Fruit fly (Drosophila melanogaster) whole organism, embryonic: ENCODE results near the gene Dic61B.

ENCODE experiments used
- ATbp ChIP-seq: fragments of 200-800 bp; sonication (Bioruptor generic); optimal IDR thresholded peaks from 2 replicates; lab custom pipeline; 2017; ENCODE audit warnings: missing biosample characterization, mild to moderate bottlenecking, missing genetic modification characterization, missing genetic modification reagents
- Atf6 ChIP-seq: fragments of 200-800 bp; sonication (Bioruptor generic); IDR thresholded peaks from 2 replicates; pipeline ENCODE4 v1.3.6; 2022; ENCODE audit warnings: missing biosample characterization, missing genetic modification characterization
- B-H2 ChIP-seq: fragments of 200-800 bp; sonication (Bioruptor generic); optimal IDR thresholded peaks from 2 replicates; lab custom pipeline; 2018; ENCODE audit warnings: missing biosample characterization, mild to moderate bottlenecking, missing genetic modification characterization
- CG10543 ChIP-seq: fragments of 200-800 bp; sonication (Bioruptor generic); optimal IDR thresholded peaks from 3 replicates; lab custom pipeline; 2017; ENCODE audit warnings: missing biosample characterization, mild to moderate bottlenecking, missing genetic modification characterization, moderate library complexity
- CG12155 ChIP-seq: fragments of 200-800 bp; sonication (Bioruptor generic); optimal IDR thresholded peaks from 3 replicates; lab custom pipeline; 2016; ENCODE audit warnings: missing biosample characterization, missing genetic modification characterization
- CG12769 ChIP-seq: fragments of 200-800 bp; sonication (Bioruptor generic); optimal IDR thresholded peaks from 2 replicates; lab custom pipeline; 2019; ENCODE audit warnings: missing biosample characterization, mild to moderate bottlenecking, missing genetic modification characterization, moderate library complexity
- CG12942 ChIP-seq: fragments of 200-800 bp; sonication (Bioruptor generic); optimal IDR thresholded peaks from 3 replicates; lab custom pipeline; 2016; ENCODE audit warnings: missing biosample characterization, missing genetic modification characterization
- CG13624 ChIP-seq: fragments of 200-800 bp; sonication (Bioruptor generic); optimal IDR thresholded peaks from 2 replicates; lab custom pipeline; 2016; ENCODE audit warnings: missing biosample characterization, missing genetic modification characterization
- CG1603 ChIP-seq: fragments of 200-800 bp; sonication (Bioruptor generic); optimal IDR thresholded peaks from 2 replicates; lab custom pipeline; 2019; ENCODE audit warnings: missing biosample characterization, mild to moderate bottlenecking, missing genetic modification characterization, moderate library complexity
- CG16779 ChIP-seq: fragments of 200-800 bp; sonication (Bioruptor generic); IDR thresholded peaks from 2 replicates; pipeline ENCODE4 v1.3.6; 2022; ENCODE audit warnings: missing biosample characterization, missing genetic modification characterization
- CG17612 ChIP-seq: fragments of 200-800 bp; sonication (Bioruptor generic); IDR thresholded peaks from 2 replicates; pipeline ENCODE4 v1.3.6; 2022; ENCODE audit warnings: missing biosample characterization, missing genetic modification characterization
- CG18476 ChIP-seq: fragments of 200-800 bp; sonication (Bioruptor generic); optimal IDR thresholded peaks from 2 replicates; lab custom pipeline; 2016; ENCODE audit warnings: missing biosample characterization, mild to moderate bottlenecking, missing genetic modification characterization
- CG3065 ChIP-seq: fragments of 200-800 bp; sonication (Bioruptor generic); optimal IDR thresholded peaks from 2 replicates; lab custom pipeline; 2016; ENCODE audit warnings: missing biosample characterization, missing genetic modification characterization
- CG5953 ChIP-seq: fragments of 200-800 bp; sonication (Bioruptor generic); IDR thresholded peaks from 2 replicates; pipeline ENCODE4 v1.3.6; 2022; ENCODE audit warnings: missing biosample characterization, missing genetic modification characterization
- CG7372 ChIP-seq: fragments of 200-800 bp; sonication (Bioruptor generic); IDR thresholded peaks from 2 replicates; pipeline ENCODE4 v1.3.6; 2022; ENCODE audit warnings: missing biosample characterization, missing genetic modification characterization
- CG7745 ChIP-seq: fragments of 200-800 bp; sonication (Bioruptor generic); optimal IDR thresholded peaks from 2 replicates; lab custom pipeline; 2018; ENCODE audit warnings: missing biosample characterization, mild to moderate bottlenecking, missing genetic modification characterization, moderate library complexity
- CG7786 ChIP-seq: fragments of 200-800 bp; sonication (Bioruptor generic); optimal IDR thresholded peaks from 2 replicates; lab custom pipeline; 2016; ENCODE audit warnings: missing biosample characterization, missing genetic modification characterization
- CG7963 ChIP-seq: fragments of 200-800 bp; sonication (Bioruptor generic); IDR thresholded peaks from 3 replicates; pipeline ENCODE4 v1.3.6; 2022; ENCODE audit warnings: missing biosample characterization, missing genetic modification characterization; ENCODE audit not compliant: partially characterized antibody
- CG8089 ChIP-seq: fragments of 200-800 bp; sonication (Bioruptor generic); optimal IDR thresholded peaks from 3 replicates; lab custom pipeline; 2016; ENCODE audit warnings: missing biosample characterization, missing genetic modification characterization
- CG8290 ChIP-seq, 3 experiments: fragments of 200-800 bp; sonication (Bioruptor generic); optimal IDR thresholded peaks; 2 replicates each; lab custom pipeline; 2016 to 2019; ENCODE audit warnings: missing biosample characterization in 3 of 3, missing genetic modification characterization in 3 of 3, mild to moderate bottlenecking in 2 of 3, moderate library complexity in 1 of 3
- Doc2 ChIP-seq: fragments of 200-800 bp; sonication (Bioruptor generic); IDR thresholded peaks from 2 replicates; pipeline ENCODE4 v1.3.6; 2022; ENCODE audit warnings: missing biosample characterization, missing genetic modification characterization
- GATAe ChIP-seq: fragments of 200-800 bp; sonication (Bioruptor generic); conservative IDR thresholded peaks from 2 replicates; pipeline ENCODE4 v1.3.6; 2022; ENCODE audit warnings: missing biosample characterization, missing genetic modification characterization
- Hsf ChIP-seq: fragments of 200-800 bp; sonication (Bioruptor generic); optimal IDR thresholded peaks from 3 replicates; lab custom pipeline; 2016; ENCODE audit warnings: missing biosample characterization, missing genetic modification characterization
- Jarid2 ChIP-seq: fragments of 200-800 bp; sonication (Bioruptor generic); optimal IDR thresholded peaks from 3 replicates; lab custom pipeline; 2017; ENCODE audit warnings: mild to moderate bottlenecking, missing biosample characterization, missing genetic modification reagents, missing genetic modification characterization
- Lhr ChIP-seq: fragments of 200-800 bp; sonication (Bioruptor generic); optimal IDR thresholded peaks from 3 replicates; lab custom pipeline; 2017; ENCODE audit warnings: mild to moderate bottlenecking, missing biosample characterization, missing genetic modification reagents, missing genetic modification characterization
- Lim3 ChIP-seq: fragments of 200-800 bp; sonication (Bioruptor generic); IDR thresholded peaks from 2 replicates; pipeline ENCODE4 v1.3.6; 2022; ENCODE audit warnings: missing biosample characterization, missing genetic modification characterization
- Lpt ChIP-seq: fragments of >200 bp; optimal IDR thresholded peaks from 2 replicates; lab custom pipeline; 2018; ENCODE audit warnings: missing biosample characterization, missing genetic modification characterization
- Mad ChIP-seq: fragments of 200-800 bp; sonication (Bioruptor generic); optimal IDR thresholded peaks from 2 replicates; lab custom pipeline; 2016; ENCODE audit warnings: missing biosample characterization, missing genetic modification characterization
- Med ChIP-seq: fragments of 200-800 bp; sonication (Bioruptor generic); peaks from one replicate; lab custom pipeline; 2016; ENCODE audit warnings: missing biosample characterization, missing genetic modification characterization, mild to moderate bottlenecking, inconsistent platforms, moderate library complexity
- Meics ChIP-seq: fragments of 200-800 bp; sonication (Bioruptor generic); optimal IDR thresholded peaks from 2 replicates; lab custom pipeline; 2017; ENCODE audit warnings: missing biosample characterization, mild to moderate bottlenecking, missing genetic modification characterization
- Nf-YC ChIP-seq: fragments of 200-800 bp; optimal IDR thresholded peaks from 3 replicates; lab custom pipeline; 2019; ENCODE audit warnings: missing biosample characterization, mild to moderate bottlenecking, missing genetic modification characterization, moderate library complexity
- Rfx ChIP-seq: fragments of 200-800 bp; sonication (Bioruptor generic); IDR thresholded peaks from 2 replicates; pipeline ENCODE4 v1.3.6; 2022; ENCODE audit warnings: missing biosample characterization, missing genetic modification characterization
- Stat92E ChIP-seq, 3 experiments: fragments of >200 bp in 2 of 3; fragments of 200-800 bp in 1 of 3; sonication (Bioruptor generic) in 1 of 3; optimal IDR thresholded peaks; 2 replicates each; lab custom pipeline; 2017 to 2019; ENCODE audit warnings: missing biosample characterization in 3 of 3, missing genetic modification characterization in 3 of 3, mild to moderate bottlenecking in 1 of 3, moderate library complexity in 1 of 3
- chinmo ChIP-seq: fragments of 200-800 bp; sonication (Bioruptor generic); IDR thresholded peaks from 4 replicates; pipeline ENCODE4 v1.3.6; 2022; ENCODE audit warnings: missing biosample characterization, missing genetic modification characterization; ENCODE audit not compliant: partially characterized antibody
- chn ChIP-seq: fragments of 200-800 bp; sonication (Bioruptor generic); optimal IDR thresholded peaks from 2 replicates; lab custom pipeline; 2016; ENCODE audit warnings: missing biosample characterization, missing genetic modification characterization
- hb ChIP-seq: fragments of 200-800 bp; sonication (Bioruptor generic); IDR thresholded peaks from 3 replicates; pipeline ENCODE4 v1.3.6; 2022; ENCODE audit warnings: missing biosample characterization, missing genetic modification characterization; ENCODE audit not compliant: partially characterized antibody
- maf-S ChIP-seq: fragments of 200-800 bp; sonication (Bioruptor generic); optimal IDR thresholded peaks from 2 replicates; lab custom pipeline; 2016; ENCODE audit warnings: missing biosample characterization, missing genetic modification characterization
- mam ChIP-seq: fragments of 200-800 bp; sonication (Bioruptor generic); optimal IDR thresholded peaks from 3 replicates; lab custom pipeline; 2016; ENCODE audit warnings: missing biosample characterization, missing genetic modification characterization
- mirr ChIP-seq: fragments of 200-800 bp; sonication (Bioruptor generic); optimal IDR thresholded peaks from 3 replicates; lab custom pipeline; 2018; ENCODE audit warnings: missing biosample characterization, mild to moderate bottlenecking, missing genetic modification characterization
- nerfin-1 ChIP-seq: fragments of 200-800 bp; sonication (Bioruptor generic); optimal IDR thresholded peaks from 3 replicates; lab custom pipeline; 2019; ENCODE audit warnings: missing biosample characterization, mild to moderate bottlenecking, missing genetic modification characterization, moderate library complexity
- row ChIP-seq: fragments of 200-800 bp; sonication (Bioruptor generic); IDR thresholded peaks from 3 replicates; pipeline ENCODE4 v1.3.6; 2022; ENCODE audit warnings: missing biosample characterization, missing genetic modification characterization
- sens ChIP-seq: fragments of 200-800 bp; sonication (Bioruptor generic); peaks from one replicate; lab custom pipeline; 2016; ENCODE audit warnings: missing biosample characterization, missing genetic modification characterization
- sr ChIP-seq: fragments of 200-800 bp; sonication (Bioruptor generic); IDR thresholded peaks from 3 replicates; pipeline ENCODE4 v1.3.6; 2022; ENCODE audit warnings: missing biosample characterization, missing genetic modification characterization
- zfh1 ChIP-seq: fragments of 200-800 bp; sonication (Bioruptor generic); IDR thresholded peaks from 3 replicates; pipeline ENCODE4 v1.3.6; 2022; ENCODE audit warnings: missing biosample characterization, missing genetic modification characterization

The Dic61B gene

dm6 chr3L:133383-133782, 19.0 kb downstream of the Dic61B start (continued):
- TF ChIP-seq hb (GFP tag; lab: Robert Waterston, UW) (no peak), CG12769 (tag; lab: Kevin White, UChicago) (peak; percentile 61), Lpt (GFP tag; lab: Kevin White, UChicago) (no peak), CG7786 (no peak), CG17612 (no peak), CG3065 (GFP tag; lab: Kevin White, UChicago) (no peak), Meics (no peak), Mad (GFP tag; lab: Kevin White, UChicago) (no peak), sr (GFP tag; lab: Robert Waterston, UW) (peak; percentile 79; the same call in 2 of the 3 replicates), Lim3 (GFP tag; lab: Robert Waterston, UW) (no peak), CG5953 (GFP tag; lab: Robert Waterston, UW) (no peak), Rfx (GFP tag; lab: Robert Waterston, UW) (peak; percentile 29; the same call in 1 of the 2 replicates), CG12155 (GFP tag; lab: Kevin White, UChicago) (no peak), Lhr (GFP tag; lab: Kevin White, UChicago) (no peak), CG16779 (GFP tag; lab: Robert Waterston, UW) (no peak), B-H2 (GFP tag; lab: Kevin White, UChicago) (no peak), Doc2 (GFP tag; lab: Robert Waterston, UW) (no peak), maf-S (GFP tag; lab: Kevin White, UChicago) (no peak), Atf6 (GFP tag; lab: Robert Waterston, UW) (no peak), zfh1 (no peak), ATbp (no peak), GATAe (no peak), Stat92E (GFP tag; optimal IDR thresholded peaks at IDR 0.05; lab: Kevin White, UChicago) (no peak), nerfin-1 (tag; lab: Kevin White, UChicago) (no peak), CG1603 (tag; lab: Kevin White, UChicago) (no peak), CG7372 (no peak), Nf-YC (tag; lab: Kevin White, UChicago) (no peak), CG7745 (tag; lab: Kevin White, UChicago) (no peak), Jarid2 (GFP tag; lab: Kevin White, UChicago) (no peak), row (GFP tag; lab: Robert Waterston, UW) (no peak), CG12942 (no peak), CG18476 (GFP tag; lab: Kevin White, UChicago) (no peak), CG8089 (GFP tag; lab: Kevin White, UChicago) (no peak), chn (no peak), CG8290 (GFP tag; optimal IDR thresholded peaks at IDR 0.05; lab: Kevin White, UChicago) (no peak), CG8290 (tag; optimal IDR thresholded peaks at IDR 0.05; lab: Kevin White, UChicago) (no peak), CG10543 (GFP tag; lab: Kevin White, UChicago) (peak; percentile 36), CG7963 (GFP tag; lab: Robert Waterston, UW) (no peak), Hsf (GFP tag; lab: Kevin White, UChicago) (no peak), Med (GFP tag; lab: Kevin White, UChicago) (peak; percentile 90), chinmo (GFP tag; lab: Robert Waterston, UW) (0 out of 4 replicates have a peak, but pooled peaks have one; percentile 5), mam (GFP tag; lab: Kevin White, UChicago) (no peak), mirr (GFP tag; lab: Kevin White, UChicago) (no peak), sens (GFP tag; lab: Kevin White, UChicago) (peak; percentile 71), CG13624 (GFP tag; lab: Kevin White, UChicago) (no peak)
